Worm (Caenorhabditis elegans) whole organism, late embryonic: ENCODE measurements around the gene affl-2.

ENCODE experiments used
- C08G9.2 ChIP-seq: sonication (generic microtip); optimal IDR thresholded peaks from 2 replicates; lab custom pipeline; 2016; ENCODE audit warnings: mild to moderate bottlenecking, missing genetic modification characterization, moderate library complexity, missing compliant biosample characterization
- C38D4.7 ChIP-seq: fragments of 200-800 bp; sonication (Bioruptor generic); optimal IDR thresholded peaks from 2 replicates; lab custom pipeline; 2018; ENCODE audit warnings: mild to moderate bottlenecking, missing genetic modification characterization, moderate library complexity, missing compliant biosample characterization
- K02D7.2 ChIP-seq: sonication (generic microtip); optimal IDR thresholded peaks from 2 replicates; lab custom pipeline; 2017; ENCODE audit warnings: mild to moderate bottlenecking, missing genetic modification characterization, missing compliant biosample characterization
- K09A11.1 ChIP-seq: sonication (generic microtip); optimal IDR thresholded peaks from 2 replicates; lab custom pipeline; 2017; ENCODE audit warnings: antibody characterized with exemption, mild to moderate bottlenecking, missing genetic modification characterization, missing compliant biosample characterization; ENCODE audit not compliant: insufficient read depth
- ahr-1 ChIP-seq: sonication (generic microtip); optimal IDR thresholded peaks from 2 replicates; lab custom pipeline; 2016; ENCODE audit warnings: missing genetic modification characterization, missing compliant biosample characterization
- ceh-18 ChIP-seq: sonication (generic microtip); optimal IDR thresholded peaks from 2 replicates; lab custom pipeline; 2016; ENCODE audit warnings: missing genetic modification characterization, missing compliant biosample characterization
- ceh-22 ChIP-seq: sonication (generic microtip); optimal IDR thresholded peaks from 2 replicates; lab custom pipeline; 2017; ENCODE audit warnings: missing biosample characterization, missing genetic modification characterization
- ceh-30 ChIP-seq: fragments of 150-350 bp; optimal IDR thresholded peaks from 2 replicates; lab custom pipeline; 2014; ENCODE audit warnings: missing biosample characterization, missing genetic modification characterization
- ceh-34 ChIP-seq: sonication (generic microtip); optimal IDR thresholded peaks from 2 replicates; lab custom pipeline; 2016; ENCODE audit warnings: mild to moderate bottlenecking, missing genetic modification characterization, missing compliant biosample characterization
- ceh-45 ChIP-seq: fragments of 200-800 bp; sonication (Bioruptor generic); IDR thresholded peaks from 2 replicates; pipeline ENCODE4 v1.3.6; 2022; ENCODE audit warnings: missing genetic modification reagents, missing genetic modification characterization, missing compliant biosample characterization
- ceh-48 ChIP-seq: sonication (generic microtip); optimal IDR thresholded peaks from 2 replicates; lab custom pipeline; 2016; ENCODE audit warnings: missing genetic modification characterization, inconsistent platforms, missing compliant biosample characterization
- ceh-6 ChIP-seq: fragments of 200-800 bp; sonication (Bioruptor generic); optimal IDR thresholded peaks from 2 replicates; lab custom pipeline; 2018; ENCODE audit warnings: mild to moderate bottlenecking, missing genetic modification characterization, missing compliant biosample characterization
- ceh-9 ChIP-seq: sonication (generic microtip); optimal IDR thresholded peaks from 2 replicates; lab custom pipeline; 2016; ENCODE audit warnings: mild to moderate bottlenecking, missing genetic modification characterization, inconsistent platforms, missing compliant biosample characterization
- che-1 ChIP-seq: sonication (generic microtip); optimal IDR thresholded peaks from 2 replicates; lab custom pipeline; 2016; ENCODE audit warnings: mild to moderate bottlenecking, missing genetic modification characterization, missing compliant biosample characterization
- dmd-4 ChIP-seq: sonication (generic microtip); optimal IDR thresholded peaks from 2 replicates; lab custom pipeline; 2016; ENCODE audit warnings: borderline replicate concordance, missing genetic modification characterization, missing compliant biosample characterization
- dve-1 ChIP-seq: sonication (generic microtip); optimal IDR thresholded peaks from 2 replicates; lab custom pipeline; 2017; ENCODE audit warnings: antibody characterized with exemption, mild to moderate bottlenecking, missing genetic modification characterization, missing compliant biosample characterization
- elt-4 ChIP-seq: sonication (generic microtip); optimal IDR thresholded peaks from 2 replicates; lab custom pipeline; 2016; ENCODE audit warnings: missing genetic modification characterization, missing compliant biosample characterization
- ets-4 ChIP-seq: sonication (generic microtip); optimal IDR thresholded peaks from 2 replicates; lab custom pipeline; 2016; ENCODE audit warnings: missing genetic modification characterization, missing compliant biosample characterization
- fax-1 ChIP-seq: sonication (generic microtip); optimal IDR thresholded peaks from 2 replicates; lab custom pipeline; 2016; ENCODE audit warnings: missing genotype, missing genetic modification characterization, missing compliant biosample characterization
- fkh-10 ChIP-seq: fragments of 150-350 bp; optimal IDR thresholded peaks from 2 replicates; lab custom pipeline; 2014; ENCODE audit warnings: missing biosample characterization, missing genetic modification reagents, missing genetic modification characterization
- fkh-6 ChIP-seq: sonication (generic microtip); optimal IDR thresholded peaks from 2 replicates; lab custom pipeline; 2016; ENCODE audit warnings: missing genetic modification characterization, missing compliant biosample characterization
- hlh-30 ChIP-seq: sonication (generic microtip); optimal IDR thresholded peaks from 2 replicates; lab custom pipeline; 2017; ENCODE audit warnings: antibody characterized with exemption, missing genetic modification characterization, missing compliant biosample characterization; ENCODE audit not compliant: insufficient read depth
- hlh-8 ChIP-seq: sonication (generic microtip); optimal IDR thresholded peaks from 2 replicates; lab custom pipeline; 2016; ENCODE audit warnings: missing genotype, missing genetic modification characterization, missing compliant biosample characterization
- lin-11 ChIP-seq: fragments of 200-800 bp; sonication (Bioruptor generic); optimal IDR thresholded peaks from 2 replicates; lab custom pipeline; 2018; ENCODE audit warnings: mild to moderate bottlenecking, missing genetic modification characterization, missing compliant biosample characterization
- mec-3 ChIP-seq: sonication (generic microtip); optimal IDR thresholded peaks from 2 replicates; lab custom pipeline; 2016; ENCODE audit warnings: borderline replicate concordance, missing genetic modification characterization, missing compliant biosample characterization
- nfya-1 ChIP-seq: sonication (generic microtip); optimal IDR thresholded peaks from 2 replicates; lab custom pipeline; 2017; ENCODE audit warnings: missing genetic modification characterization, mild to moderate bottlenecking, missing compliant biosample characterization, antibody characterized with exemption, moderate library complexity
- nhr-11 ChIP-seq: fragments of 150-350 bp; optimal IDR thresholded peaks from 2 replicates; lab custom pipeline; 2014; ENCODE audit warnings: missing biosample characterization, missing genetic modification characterization
- odd-2 ChIP-seq: sonication (generic microtip); optimal IDR thresholded peaks from 2 replicates; lab custom pipeline; 2017; ENCODE audit warnings: antibody characterized with exemption, mild to moderate bottlenecking, missing genetic modification characterization, missing compliant biosample characterization
- pax-1 ChIP-seq: fragments of 150-350 bp; optimal IDR thresholded peaks from 2 replicates; lab custom pipeline; 2014; ENCODE audit warnings: missing biosample characterization, missing genetic modification characterization
- pha-2 ChIP-seq: sonication (generic microtip); optimal IDR thresholded peaks from 2 replicates; lab custom pipeline; 2017; ENCODE audit warnings: mild to moderate bottlenecking, missing genetic modification characterization, missing compliant biosample characterization
- pqm-1 ChIP-seq: sonication (generic microtip); optimal IDR thresholded peaks from 2 replicates; lab custom pipeline; 2016; ENCODE audit warnings: missing genetic modification characterization, missing compliant biosample characterization
- ref-2 ChIP-seq: sonication (generic microtip); optimal IDR thresholded peaks from 2 replicates; lab custom pipeline; 2016; ENCODE audit warnings: missing genetic modification characterization, missing compliant biosample characterization
- rnt-1 ChIP-seq: sonication (generic microtip); optimal IDR thresholded peaks from 2 replicates; lab custom pipeline; 2016; ENCODE audit warnings: missing genetic modification characterization, missing compliant biosample characterization
- sdc-2 ChIP-seq: sonication (generic microtip); optimal IDR thresholded peaks from 2 replicates; lab custom pipeline; 2016; ENCODE audit warnings: missing genotype, missing genetic modification characterization, missing compliant biosample characterization
- sox-2 ChIP-seq: fragments of 200-800 bp; sonication (Bioruptor generic); IDR thresholded peaks from 2 replicates; pipeline ENCODE4 v1.3.6; 2022; ENCODE audit warnings: missing genetic modification reagents, missing genetic modification characterization, missing compliant biosample characterization
- syd-9 ChIP-seq: sonication (generic microtip); optimal IDR thresholded peaks from 2 replicates; lab custom pipeline; 2016; ENCODE audit warnings: mild to moderate bottlenecking, missing genetic modification characterization, moderate library complexity, missing compliant biosample characterization
- tbx-2 ChIP-seq: sonication (generic microtip); optimal IDR thresholded peaks from 2 replicates; lab custom pipeline; 2016; ENCODE audit warnings: missing genetic modification characterization, missing compliant biosample characterization
- tbx-7 ChIP-seq: sonication (generic microtip); optimal IDR thresholded peaks from 2 replicates; lab custom pipeline; 2016; ENCODE audit warnings: missing genotype, missing genetic modification characterization, missing compliant biosample characterization
- ttx-3 ChIP-seq: sonication (generic microtip); optimal IDR thresholded peaks from 2 replicates; lab custom pipeline; 2016; ENCODE audit warnings: missing genetic modification reagents, missing genetic modification characterization, missing compliant biosample characterization
- unc-55 ChIP-seq: sonication (generic microtip); optimal IDR thresholded peaks from 2 replicates; lab custom pipeline; 2017; ENCODE audit warnings: missing biosample characterization, missing genetic modification reagents, missing genetic modification characterization
- unc-86 ChIP-seq: sonication (generic microtip); optimal IDR thresholded peaks from 2 replicates; lab custom pipeline; 2016; ENCODE audit warnings: missing genetic modification characterization, missing compliant biosample characterization
- zip-5 ChIP-seq: sonication (generic microtip); optimal IDR thresholded peaks from 2 replicates; lab custom pipeline; 2016; ENCODE audit warnings: missing genetic modification characterization, missing compliant biosample characterization

affl-2 gene

ce11 chrIII:481259-481658, 46.6 kb downstream of the affl-2 start:
- TF ChIP-seq nfya-1 (tag; lab: Kevin White, UChicago) (no peak), fax-1 (tag; lab: Kevin White, UChicago) (no peak), ceh-18 (no peak), unc-86 (tag; lab: Kevin White, UChicago) (no peak), dve-1 (no peak), nhr-11 (tag; lab: Kevin White, UChicago) (no peak), ceh-48 (tag; lab: Kevin White, UChicago) (no peak), K02D7.2 (tag; lab: Kevin White, UChicago) (no peak), tbx-2 (tag; lab: Kevin White, UChicago) (no peak), pax-1 (tag; lab: Kevin White, UChicago) (no peak), dmd-4 (tag; lab: Kevin White, UChicago) (no peak), ceh-22 (no peak), rnt-1 (no peak)

ce11 chrIII:482739-483138, 48.0 kb downstream of the affl-2 start:
- no peak for TF ChIP-seq elt-4 (tag; lab: Kevin White, UChicago)
- TF ChIP-seq tbx-7 (tag; lab: Kevin White, UChicago) = no peak
- no peak for TF ChIP-seq ceh-9 (tag; lab: Kevin White, UChicago)
- no peak for TF ChIP-seq rnt-1
- no peak for TF ChIP-seq ceh-30 (tag; lab: Kevin White, UChicago)
- TF ChIP-seq odd-2 = no peak
- TF ChIP-seq mec-3 (tag; lab: Kevin White, UChicago) = no peak
- no peak for TF ChIP-seq fkh-10 (GFP tag; lab: Kevin White, UChicago)
- no peak for TF ChIP-seq ahr-1 (tag; lab: Kevin White, UChicago)
- no peak for TF ChIP-seq K09A11.1 (tag; lab: Kevin White, UChicago)
- no peak for TF ChIP-seq ceh-34 (tag; lab: Kevin White, UChicago)
- TF ChIP-seq sdc-2 (tag; lab: Kevin White, UChicago) = no peak
- no peak for TF ChIP-seq syd-9 (tag; lab: Kevin White, UChicago)
- TF ChIP-seq fax-1 (tag; lab: Kevin White, UChicago) = no peak
- TF ChIP-seq hlh-30 = no peak
- TF ChIP-seq pqm-1 (tag; lab: Kevin White, UChicago) = no peak
- no peak for TF ChIP-seq C38D4.7 (GFP tag; lab: Kevin White, UChicago)
- TF ChIP-seq sox-2 (GFP tag; lab: Robert Waterston, UW) = no peak
- no peak for TF ChIP-seq dve-1
- TF ChIP-seq ceh-18 = no peak

ce11 chrIII:483556-483955, 48.9 kb downstream of the affl-2 start, which contains the start of gene F10C5.3:
Gene F10C5.3 (plus strand): TSS chrIII:483868.
- TF ChIP-seq tbx-7 (tag; lab: Kevin White, UChicago) (no peak), zip-5 (tag; lab: Kevin White, UChicago) (no peak), ceh-48 (tag; lab: Kevin White, UChicago) (no peak), rnt-1 (no peak), che-1 (no peak)

ce11 chrIII:486077-486597, 51.4 kb downstream of the affl-2 start, which contains the start of gene nlp-32:
Gene nlp-32 (minus strand): TSS chrIII:486547.
- no peak for TF ChIP-seq ceh-22
- no peak for TF ChIP-seq unc-55
- TF ChIP-seq hlh-8 = no peak
- no peak for TF ChIP-seq hlh-30
- TF ChIP-seq ceh-48 (tag; lab: Kevin White, UChicago) = no peak
- no peak for TF ChIP-seq rnt-1

DNA sequence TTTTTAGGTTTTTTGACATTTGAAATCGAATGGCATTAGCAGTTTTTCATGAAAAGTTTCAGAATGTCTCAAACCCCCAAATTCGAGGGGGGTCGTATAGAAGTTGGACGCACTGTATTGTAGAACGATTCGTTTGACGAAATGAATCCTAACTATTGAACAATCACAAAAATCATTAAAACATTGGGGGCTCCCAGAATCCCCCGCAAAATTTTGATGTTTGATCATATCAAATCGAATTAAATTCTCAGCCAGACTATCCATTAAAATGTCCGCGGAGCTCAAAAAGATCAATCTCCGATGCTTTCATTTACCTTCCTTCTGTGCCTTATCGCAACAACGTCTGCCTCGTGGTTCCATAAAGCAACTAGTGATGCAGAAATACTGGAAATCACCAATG, 53.8 kb downstream of the affl-2 start, which contains the start of gene F30H5.5:
Gene F30H5.5 (plus strand): TSS at position 301 of the 400 bp plus-strand sequence.
- no peak for TF ChIP-seq pha-2 (tag; lab: Kevin White, UChicago)
- no peak for TF ChIP-seq ceh-45 (GFP tag; lab: Robert Waterston, UW)
- no peak for TF ChIP-seq fkh-10 (GFP tag; lab: Kevin White, UChicago)
- TF ChIP-seq ttx-3 (tag; lab: Kevin White, UChicago) = no peak
- TF ChIP-seq ahr-1 (tag; lab: Kevin White, UChicago) = no peak
- no peak for TF ChIP-seq C08G9.2 (tag; lab: Kevin White, UChicago)
- TF ChIP-seq ceh-18 = no peak
- no peak for TF ChIP-seq lin-11 (tag; lab: Kevin White, UChicago)
- no peak for TF ChIP-seq fkh-6 (tag; lab: Kevin White, UChicago)
- TF ChIP-seq ref-2 (tag; lab: Kevin White, UChicago) = no peak
- no peak for TF ChIP-seq ets-4 (tag; lab: Kevin White, UChicago)
- no peak for TF ChIP-seq ceh-6 (GFP tag; lab: Kevin White, UChicago)
